Worm (Caenorhabditis elegans) whole organism, L4/young adult: ENCODE data around the gene K06H6.4.

Source experiments
- W03F9.2 ChIP-seq: fragments of 150-350 bp; optimal IDR thresholded peaks from 2 replicates; lab custom pipeline; 2014; ENCODE audit warnings: missing biosample characterization, missing genetic modification characterization
- dao-5 ChIP-seq: sonication (generic microtip); optimal IDR thresholded peaks from 2 replicates; lab custom pipeline; 2016; ENCODE audit warnings: missing genotype, missing genetic modification characterization, moderate library complexity, missing compliant biosample characterization
- him-1 ChIP-seq: sonication (generic microtip); optimal IDR thresholded peaks from 2 replicates; lab custom pipeline; 2016; ENCODE audit warnings: missing genotype, missing genetic modification reagents, missing genetic modification characterization, missing compliant biosample characterization

K06H6.4 gene

DNA sequence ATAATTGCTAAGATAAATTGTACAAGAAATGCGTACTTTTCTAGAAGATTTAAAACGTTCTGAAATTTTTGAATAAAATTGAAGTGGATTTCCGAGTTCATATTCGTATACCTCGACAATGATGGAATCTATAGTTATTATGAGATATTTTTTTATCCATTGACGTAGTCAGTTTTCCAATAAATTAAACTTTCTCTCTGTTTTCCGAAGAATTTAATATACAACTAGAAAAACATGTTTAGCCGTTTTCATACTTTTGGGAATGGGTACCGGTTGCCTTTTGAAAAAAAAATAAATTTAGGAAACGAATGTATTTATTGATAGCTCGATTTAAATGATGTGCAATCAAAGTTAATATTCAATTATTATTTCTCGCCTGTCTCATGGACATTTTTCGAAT lies 29.8 kb downstream of the K06H6.4 start, which contains the start of gene srw-109:
TSS of gene srw-109 (minus strand) at position 101 of the 400 bp plus-strand sequence.
- TF ChIP-seq W03F9.2 (tag; lab: Kevin White, UChicago): no peak
- TF ChIP-seq him-1: no peak
- TF ChIP-seq dao-5: no peak

DNA sequence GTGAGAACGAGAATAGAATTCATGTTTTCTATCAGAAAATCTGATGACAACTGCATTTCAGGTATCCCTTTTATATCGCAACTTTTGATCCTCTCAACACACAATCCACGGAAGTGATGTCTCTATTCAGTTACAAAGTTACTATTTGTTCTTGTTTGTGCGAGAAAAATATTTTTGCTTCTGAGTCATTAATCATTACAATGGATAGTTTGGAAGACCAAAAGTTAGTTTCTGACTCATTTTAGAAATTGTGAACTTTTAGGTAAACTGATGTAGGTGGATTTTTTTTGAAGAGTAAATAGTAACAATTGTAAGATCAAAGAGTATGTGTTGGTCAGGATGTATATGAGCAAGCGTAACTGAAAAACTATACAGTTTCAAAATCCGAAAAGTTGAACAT lies 30.6 kb downstream of the K06H6.4 start, which contains the start of gene srlf-36:
TSS of gene srlf-36 (minus strand) at position 101 of the 400 bp plus-strand sequence.
- TF ChIP-seq him-1: no peak

DNA sequence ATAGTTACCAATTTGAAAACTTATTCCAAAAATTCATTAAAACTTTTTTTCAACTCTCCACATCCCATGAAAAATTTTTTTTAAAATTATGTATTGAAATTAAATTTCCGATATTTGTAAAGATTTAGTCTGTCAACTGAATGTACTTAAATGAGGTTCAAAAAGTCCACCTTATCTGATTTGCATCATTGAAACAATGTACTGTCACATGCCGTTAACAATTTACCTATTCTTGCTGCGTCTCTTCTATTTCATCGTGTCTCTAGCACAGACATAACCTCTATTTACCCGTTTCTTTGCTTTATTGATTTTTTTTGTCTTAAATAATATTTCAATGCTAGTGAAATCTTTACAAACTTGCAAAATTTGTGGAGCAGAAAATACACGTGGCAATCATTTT lies 31.1 kb downstream of the K06H6.4 start, which contains the start of gene nhr-90:
TSS of gene nhr-90 (plus strand) at position 296 of the 400 bp plus-strand sequence.
- TF ChIP-seq him-1 (no peak), dao-5 (no peak), W03F9.2 (tag; lab: Kevin White, UChicago) (no peak)

DNA sequence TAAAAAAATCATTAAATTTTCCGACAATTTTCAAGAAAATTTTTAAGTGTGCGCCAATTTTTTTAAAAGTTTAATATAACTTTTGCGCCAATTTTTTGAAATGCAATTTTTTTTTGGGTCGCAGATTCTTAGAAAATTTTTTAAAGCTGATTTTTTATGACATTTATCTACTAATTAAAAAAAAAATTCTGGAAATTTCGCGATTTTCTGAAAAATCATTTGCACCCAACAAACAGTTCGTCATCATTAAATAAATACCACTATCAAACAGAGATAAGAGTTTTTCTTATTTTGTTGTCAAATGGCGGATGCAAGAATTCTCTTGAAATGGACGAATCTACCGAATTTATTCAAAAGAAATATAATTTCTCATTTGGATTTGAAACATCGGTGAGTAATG lies 36.2 kb downstream of the K06H6.4 start, which contains the start of gene F48G7.13:
TSS of gene F48G7.13 (plus strand) at position 301 of the 400 bp plus-strand sequence.
- TF ChIP-seq dao-5 (no peak), him-1 (no peak), W03F9.2 (tag; lab: Kevin White, UChicago) (no peak)

DNA sequence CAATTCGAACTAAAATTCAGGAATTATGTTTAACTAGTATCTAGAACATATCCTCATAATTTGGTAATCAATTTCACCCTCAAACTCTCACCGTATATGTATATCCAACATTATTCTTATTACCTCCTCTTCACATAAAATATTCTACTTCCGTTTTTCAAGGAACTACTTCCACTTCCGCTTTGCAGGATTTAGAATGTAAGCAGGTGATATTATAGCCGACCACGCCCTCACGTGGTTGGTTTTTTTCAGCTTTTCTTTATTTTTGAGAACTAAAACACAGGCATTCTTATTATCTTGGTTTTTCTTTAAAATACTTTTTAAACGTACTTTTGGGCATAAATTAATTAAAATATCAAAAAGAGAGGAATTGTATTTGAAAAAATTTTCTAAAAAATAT lies 38.8 kb downstream of the K06H6.4 start:
- TF ChIP-seq him-1: no peak
- TF ChIP-seq dao-5: no peak
- TF ChIP-seq W03F9.2 (tag; lab: Kevin White, UChicago): no peak

DNA sequence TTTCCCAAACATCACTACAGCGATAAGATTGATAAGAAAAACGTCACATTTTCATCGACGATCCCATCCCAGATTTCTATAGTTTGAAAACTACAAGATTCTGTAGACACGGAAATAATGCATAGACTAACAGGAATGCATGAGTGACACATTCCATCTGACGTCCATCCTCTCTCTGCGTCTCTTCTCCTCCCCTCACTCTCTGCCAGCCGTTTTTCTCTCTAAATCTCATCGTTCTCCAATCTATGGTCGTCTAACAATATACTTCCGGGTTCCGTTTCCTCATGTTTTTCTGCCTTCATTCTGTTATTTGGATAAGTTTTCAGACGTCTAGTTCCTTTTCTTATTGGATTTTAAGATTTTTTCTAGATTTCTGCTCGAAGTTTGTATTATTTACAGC lies 40.0 kb downstream of the K06H6.4 start, which contains the start of gene F48G7.4:
TSS of gene F48G7.4 (plus strand) at position 400 of the 400 bp plus-strand sequence.
- TF ChIP-seq W03F9.2 (tag; lab: Kevin White, UChicago) (peak; percentile 36), dao-5 (no peak), him-1 (no peak)

DNA sequence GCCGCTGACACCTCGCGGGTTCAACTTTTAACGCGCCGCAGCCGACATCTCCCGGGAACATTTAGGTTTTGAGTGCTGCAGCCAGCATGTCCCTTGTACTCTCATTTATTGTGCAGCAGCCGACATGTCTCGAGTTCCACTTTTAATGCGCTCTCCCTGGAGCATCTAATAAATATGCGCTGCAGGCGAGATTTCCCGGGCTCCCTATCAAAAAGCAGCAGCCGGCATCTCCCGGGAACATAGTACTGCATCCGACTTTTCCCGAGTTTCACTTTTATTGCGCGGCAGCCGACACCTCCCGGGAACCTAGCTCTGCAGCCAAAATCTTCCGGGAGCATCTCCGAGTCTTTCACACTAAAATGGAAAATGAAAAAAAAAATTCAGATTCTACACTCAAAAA lies 41.9 kb downstream of the K06H6.4 start:
- no peak for TF ChIP-seq dao-5
- no peak for TF ChIP-seq him-1
- TF ChIP-seq W03F9.2 (tag; lab: Kevin White, UChicago): no peak

DNA sequence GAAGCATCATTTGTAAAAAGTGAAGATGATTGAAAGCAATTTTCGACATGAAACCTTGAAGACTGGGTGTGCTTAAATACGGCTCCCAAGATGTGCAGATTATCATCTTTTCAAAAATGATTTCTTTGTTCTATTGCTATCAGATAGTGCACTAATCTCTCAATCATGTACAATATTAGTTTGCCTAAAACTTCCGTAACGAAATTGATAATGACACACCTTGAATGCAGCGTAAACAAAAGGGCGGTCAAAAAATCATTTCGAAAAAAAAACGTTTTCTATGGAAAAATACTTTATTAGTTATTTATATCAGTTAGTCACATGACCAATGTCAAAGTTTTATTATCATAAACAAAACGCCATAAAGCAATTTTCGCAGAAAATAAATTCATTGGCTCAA lies 43.8 kb downstream of the K06H6.4 start, which contains the start of gene F48G7.5:
TSS of gene F48G7.5 (minus strand) at position 34 of the 400 bp plus-strand sequence.
- TF ChIP-seq W03F9.2 (tag; lab: Kevin White, UChicago) (no peak), him-1 (no peak), dao-5 (no peak)

DNA sequence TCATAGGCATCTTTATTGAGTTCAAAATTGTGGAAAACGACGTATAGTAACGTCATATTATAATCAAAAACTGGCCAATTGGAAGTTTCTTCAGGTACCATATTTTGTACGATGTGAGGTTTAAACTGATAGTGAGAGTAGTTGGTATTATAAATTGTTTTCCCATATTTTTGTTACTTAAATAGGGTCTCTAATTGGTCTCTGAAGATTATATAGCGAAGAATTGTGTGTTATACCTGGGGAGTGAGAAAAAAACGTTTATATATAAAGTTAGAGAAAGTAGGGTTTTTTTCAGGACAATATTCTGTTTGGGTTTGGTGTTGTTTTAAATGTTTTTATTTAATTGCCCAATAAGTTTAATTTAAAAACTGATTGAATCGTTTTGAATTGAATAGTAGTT lies 45.8 kb downstream of the K06H6.4 start, which contains the start of gene srt-17:
TSS of gene srt-17 (minus strand) at position 101 of the 400 bp plus-strand sequence.
- TF ChIP-seq dao-5: no peak
- TF ChIP-seq him-1: no peak
- TF ChIP-seq W03F9.2 (tag; lab: Kevin White, UChicago): no peak

DNA sequence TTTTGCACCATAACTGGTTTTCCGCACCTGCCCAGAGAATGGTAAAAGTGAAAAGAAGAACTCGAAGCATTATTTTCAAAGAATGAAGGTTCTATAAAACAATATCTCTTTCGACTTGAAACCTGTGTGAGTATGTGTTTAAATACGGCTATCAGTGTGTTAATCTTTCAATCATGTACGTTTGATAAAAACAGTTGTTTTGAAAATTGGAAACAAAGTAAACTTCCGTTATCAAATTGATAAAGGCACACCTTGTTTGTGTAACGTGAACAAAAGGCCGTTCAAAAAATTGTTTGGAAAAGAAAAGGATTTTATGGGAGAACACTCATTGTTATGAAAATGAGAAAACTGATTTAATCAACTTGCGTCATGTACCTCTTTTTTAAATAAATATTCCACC lies 47.2 kb downstream of the K06H6.4 start, which contains the start of gene F48G7.7:
TSS of gene F48G7.7 (minus strand) at position 101 of the 400 bp plus-strand sequence.
- no peak for TF ChIP-seq him-1
- no peak for TF ChIP-seq dao-5
- TF ChIP-seq W03F9.2 (tag; lab: Kevin White, UChicago): no peak

DNA sequence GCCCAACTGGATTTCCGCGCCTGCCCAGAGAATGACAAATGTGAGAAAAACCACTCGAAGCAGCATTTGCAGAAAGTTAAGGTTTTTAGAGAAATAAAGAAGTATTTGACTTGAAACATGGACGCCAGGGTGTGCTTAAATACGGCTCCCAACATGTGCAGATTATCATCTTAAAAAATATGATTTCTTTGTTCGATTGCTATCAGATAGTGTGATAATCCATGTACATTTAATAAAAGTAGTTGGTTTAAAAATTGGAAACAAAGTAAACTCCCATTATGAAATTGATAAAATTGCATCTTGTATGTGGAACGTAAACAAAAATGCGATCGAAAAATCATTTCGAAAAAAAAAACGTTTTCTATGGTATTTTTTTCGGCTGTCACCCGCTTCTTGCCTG lies 48.5 kb downstream of the K06H6.4 start, which contains the start of gene F48G7.8:
TSS of gene F48G7.8 (minus strand) at position 101 of the 400 bp plus-strand sequence.
- TF ChIP-seq him-1: no peak
- no peak for TF ChIP-seq W03F9.2 (tag; lab: Kevin White, UChicago)
- no peak for TF ChIP-seq dao-5

DNA sequence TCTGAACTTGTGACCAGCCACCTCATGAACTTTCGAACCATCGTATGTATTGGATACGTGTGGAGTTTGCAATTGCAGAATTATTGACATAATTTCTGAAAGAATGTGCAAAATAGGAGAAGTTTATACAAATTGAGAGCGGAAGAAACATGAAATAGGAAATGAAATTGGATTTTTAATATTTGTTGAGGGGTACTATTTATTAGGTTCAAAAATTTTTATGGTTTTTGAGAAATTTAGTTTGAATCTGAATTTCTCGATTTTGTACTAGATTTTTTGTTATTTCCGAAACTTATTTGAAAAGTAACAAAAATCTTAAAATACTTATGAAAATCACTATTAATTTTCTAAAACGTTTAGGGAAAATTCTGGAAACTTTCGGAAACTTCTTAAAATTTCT lies 49.5 kb downstream of the K06H6.4 start, which contains the start of gene F48G7.9:
TSS of gene F48G7.9 (minus strand) at position 101 of the 400 bp plus-strand sequence.
- TF ChIP-seq him-1: no peak
- no peak for TF ChIP-seq dao-5
- no peak for TF ChIP-seq W03F9.2 (tag; lab: Kevin White, UChicago)
